Fruit fly (Drosophila melanogaster) whole organism, embryonic: ENCODE results near the gene CG12310.

ENCODE experiments used
- Aef1 ChIP-seq: fragments of 200-800 bp; sonication (Bioruptor generic); IDR thresholded peaks from 3 replicates; pipeline ENCODE4 v1.3.6; 2022; ENCODE audit warnings: missing biosample characterization, missing genetic modification characterization
- Atf-2 ChIP-seq: fragments of 200-800 bp; sonication (Bioruptor generic); optimal IDR thresholded peaks from 2 replicates; lab custom pipeline; 2016; ENCODE audit warnings: missing biosample characterization, missing genetic modification characterization
- Atf6 ChIP-seq: fragments of 200-800 bp; sonication (Bioruptor generic); IDR thresholded peaks from 2 replicates; pipeline ENCODE4 v1.3.6; 2022; ENCODE audit warnings: missing biosample characterization, missing genetic modification characterization
- CG10462 ChIP-seq: fragments of 200-800 bp; sonication (Bioruptor generic); optimal IDR thresholded peaks from 2 replicates; lab custom pipeline; 2016; ENCODE audit warnings: missing biosample characterization, missing genetic modification characterization
- CG10959 ChIP-seq: fragments of 200-800 bp; sonication (Bioruptor generic); IDR thresholded peaks from 2 replicates; pipeline ENCODE4 v1.3.6; 2022; ENCODE audit warnings: missing biosample characterization, missing genetic modification characterization
- CG13287 ChIP-seq: fragments of 200-800 bp; sonication (Bioruptor generic); IDR thresholded peaks from 2 replicates; pipeline ENCODE4 v1.3.6; 2022; ENCODE audit warnings: missing biosample characterization, missing genetic modification characterization; ENCODE audit not compliant: partially characterized antibody
- CG14441 ChIP-seq: fragments of 200-800 bp; sonication (Bioruptor generic); IDR thresholded peaks from 2 replicates; pipeline ENCODE4 v1.3.6; 2022; ENCODE audit warnings: missing biosample characterization, missing genetic modification characterization
- CG15514 ChIP-seq: fragments of 200-800 bp; sonication (Bioruptor generic); optimal IDR thresholded peaks from 3 replicates; lab custom pipeline; 2017; ENCODE audit warnings: missing biosample characterization, missing genetic modification characterization, mild to moderate bottlenecking, moderate library complexity, missing genetic modification reagents
- CG16863 ChIP-seq: fragments of 200-800 bp; sonication (Bioruptor generic); optimal IDR thresholded peaks from 3 replicates; lab custom pipeline; 2016; ENCODE audit warnings: missing biosample characterization, missing genetic modification characterization
- CG17802 ChIP-seq: fragments of 200-800 bp; sonication (Bioruptor generic); optimal IDR thresholded peaks from 2 replicates; lab custom pipeline; 2018; ENCODE audit warnings: missing biosample characterization, mild to moderate bottlenecking, missing genetic modification characterization, moderate library complexity
- CG31224 ChIP-seq: fragments of 200-800 bp; sonication (Bioruptor generic); IDR thresholded peaks from 2 replicates; pipeline ENCODE4 v1.3.6; 2022; ENCODE audit warnings: missing biosample characterization, missing genetic modification characterization
- CG3407 ChIP-seq: fragments of 200-800 bp; sonication (Bioruptor generic); optimal IDR thresholded peaks from 2 replicates; lab custom pipeline; 2018; ENCODE audit warnings: missing biosample characterization, mild to moderate bottlenecking, missing genetic modification characterization
- CG34376 ChIP-seq: fragments of 200-800 bp; sonication (Bioruptor generic); optimal IDR thresholded peaks from 2 replicates; lab custom pipeline; 2018; ENCODE audit warnings: missing biosample characterization, mild to moderate bottlenecking, missing genetic modification characterization
- CG42726 ChIP-seq: fragments of 200-800 bp; sonication (Bioruptor generic); IDR thresholded peaks from 2 replicates; pipeline ENCODE4 v1.3.6; 2022; ENCODE audit warnings: missing biosample characterization, missing genetic modification characterization; ENCODE audit not compliant: partially characterized antibody
- CG4820 ChIP-seq: fragments of 200-800 bp; sonication (Bioruptor generic); optimal IDR thresholded peaks from 3 replicates; lab custom pipeline; 2016; ENCODE audit warnings: missing biosample characterization, missing genetic modification characterization
- CG4854 ChIP-seq: fragments of 200-800 bp; sonication (Bioruptor generic); optimal IDR thresholded peaks from 2 replicates; lab custom pipeline; 2016; ENCODE audit warnings: missing biosample characterization, missing genetic modification characterization, inconsistent platforms
- CG6654 ChIP-seq: fragments of 200-800 bp; sonication (Bioruptor generic); optimal IDR thresholded peaks from 2 replicates; lab custom pipeline; 2017; ENCODE audit warnings: missing biosample characterization, mild to moderate bottlenecking, missing genetic modification characterization
- CG7839 ChIP-seq: fragments of 200-800 bp; sonication (Bioruptor generic); optimal IDR thresholded peaks from 3 replicates; lab custom pipeline; 2018; ENCODE audit warnings: missing biosample characterization, mild to moderate bottlenecking, missing genetic modification characterization, moderate library complexity
- CG9932 ChIP-seq: fragments of 200-800 bp; sonication (Bioruptor generic); IDR thresholded peaks from 2 replicates; pipeline ENCODE4 v1.3.6; 2022; ENCODE audit warnings: missing biosample characterization, missing genetic modification characterization
- CTCF ChIP-seq: fragments of 200-800 bp; sonication (Bioruptor generic); optimal IDR thresholded peaks from 2 replicates; lab custom pipeline; 2017; ENCODE audit warnings: missing biosample characterization, mild to moderate bottlenecking, missing genetic modification characterization, moderate library complexity
- Chrac-16 ChIP-seq: fragments of 200-800 bp; sonication (Bioruptor generic); optimal IDR thresholded peaks from 3 replicates; lab custom pipeline; 2016; ENCODE audit warnings: missing biosample characterization, missing genetic modification characterization
- Dad ChIP-seq: fragments of 200-800 bp; sonication (Bioruptor generic); optimal IDR thresholded peaks from 3 replicates; lab custom pipeline; 2016; ENCODE audit warnings: missing biosample characterization, missing genetic modification characterization
- Hey ChIP-seq: fragments of 200-800 bp; sonication (Bioruptor generic); optimal IDR thresholded peaks from 3 replicates; lab custom pipeline; 2018; ENCODE audit warnings: missing biosample characterization, mild to moderate bottlenecking, missing genetic modification characterization
- Hr39 ChIP-seq: fragments of >200 bp; optimal IDR thresholded peaks from 2 replicates; lab custom pipeline; 2017
- MBD-R2 ChIP-seq: fragments of 200-800 bp; sonication (Bioruptor generic); IDR thresholded peaks from 2 replicates; pipeline ENCODE4 v1.3.6; 2022; ENCODE audit warnings: missing biosample characterization, missing genetic modification characterization
- Mad ChIP-seq: fragments of 200-800 bp; sonication (Bioruptor generic); optimal IDR thresholded peaks from 2 replicates; lab custom pipeline; 2016; ENCODE audit warnings: missing biosample characterization, missing genetic modification characterization
- Max ChIP-seq: fragments of 200-800 bp; sonication (Bioruptor generic); optimal IDR thresholded peaks from 2 replicates; lab custom pipeline; 2016; ENCODE audit warnings: missing biosample characterization, mild to moderate bottlenecking, missing genetic modification characterization
- Oli ChIP-seq: fragments of 200-800 bp; sonication (Bioruptor generic); optimal IDR thresholded peaks from 2 replicates; lab custom pipeline; 2018; ENCODE audit warnings: missing biosample characterization, mild to moderate bottlenecking, missing genetic modification characterization, moderate library complexity
- Pdp1 ChIP-seq, 2 experiments: fragments of 200-800 bp; sonication (Bioruptor generic); optimal IDR thresholded peaks; 3 replicates each; lab custom pipeline; 2016; ENCODE audit warnings: missing biosample characterization in 2 of 2, missing genetic modification characterization in 2 of 2, mild to moderate bottlenecking in 1 of 2, moderate library complexity in 1 of 2
- Ptx1 ChIP-seq: fragments of 200-800 bp; sonication (Bioruptor generic); IDR thresholded peaks from 2 replicates; pipeline ENCODE4 v1.3.6; 2022; ENCODE audit warnings: missing biosample characterization, missing genetic modification characterization
- Rfx ChIP-seq: fragments of 200-800 bp; sonication (Bioruptor generic); IDR thresholded peaks from 2 replicates; pipeline ENCODE4 v1.3.6; 2022; ENCODE audit warnings: missing biosample characterization, missing genetic modification characterization
- ab ChIP-seq: fragments of 200-800 bp; sonication (Bioruptor generic); optimal IDR thresholded peaks from 2 replicates; lab custom pipeline; 2016; ENCODE audit warnings: missing biosample characterization, missing genetic modification characterization
- cato ChIP-seq: fragments of 200-800 bp; sonication (Bioruptor generic); optimal IDR thresholded peaks from 2 replicates; lab custom pipeline; 2016; ENCODE audit warnings: missing biosample characterization, missing genetic modification characterization, borderline replicate concordance
- caup ChIP-seq: fragments of 200-800 bp; sonication (Bioruptor generic); optimal IDR thresholded peaks from 3 replicates; lab custom pipeline; 2017; ENCODE audit warnings: missing biosample characterization, mild to moderate bottlenecking, missing genetic modification characterization, moderate library complexity; ENCODE audit not compliant: severe bottlenecking
- croc ChIP-seq: fragments of 200-800 bp; sonication (Bioruptor generic); conservative IDR thresholded peaks from 3 replicates; pipeline ENCODE4 v1.3.6; 2022; ENCODE audit warnings: missing biosample characterization, missing genetic modification characterization
- eve ChIP-seq, 2 experiments: fragments of >200 bp; optimal IDR thresholded peaks; 2 replicates each; lab custom pipeline; 2017; ENCODE audit warnings: missing biosample characterization in 2 of 2, missing genetic modification characterization in 2 of 2
- fd64A ChIP-seq: fragments of 200-800 bp; sonication (Bioruptor generic); optimal IDR thresholded peaks from 3 replicates; lab custom pipeline; 2018; ENCODE audit warnings: missing biosample characterization, mild to moderate bottlenecking, missing genetic modification characterization
- fu2 ChIP-seq: fragments of 200-800 bp; sonication (Bioruptor generic); optimal IDR thresholded peaks from 2 replicates; lab custom pipeline; 2016; ENCODE audit warnings: missing biosample characterization, missing genetic modification characterization
- hbn ChIP-seq: fragments of 200-800 bp; sonication (Bioruptor generic); IDR thresholded peaks from 2 replicates; pipeline ENCODE4 v1.3.6; 2022; ENCODE audit warnings: missing biosample characterization, missing genetic modification characterization; ENCODE audit not compliant: partially characterized antibody
- maf-S ChIP-seq: fragments of 200-800 bp; sonication (Bioruptor generic); optimal IDR thresholded peaks from 2 replicates; lab custom pipeline; 2016; ENCODE audit warnings: missing biosample characterization, missing genetic modification characterization
- mam ChIP-seq: fragments of 200-800 bp; sonication (Bioruptor generic); optimal IDR thresholded peaks from 3 replicates; lab custom pipeline; 2016; ENCODE audit warnings: missing biosample characterization, missing genetic modification characterization
- org-1 ChIP-seq: fragments of 200-800 bp; sonication (Bioruptor generic); optimal IDR thresholded peaks from 2 replicates; lab custom pipeline; 2017; ENCODE audit warnings: missing biosample characterization, missing genetic modification characterization
- phol ChIP-seq: fragments of 200-800 bp; sonication (Bioruptor generic); optimal IDR thresholded peaks from 3 replicates; lab custom pipeline; 2018; ENCODE audit warnings: missing biosample characterization, mild to moderate bottlenecking, missing genetic modification characterization, moderate library complexity
- repo ChIP-seq: fragments of 200-800 bp; sonication (Bioruptor generic); optimal IDR thresholded peaks from 2 replicates; lab custom pipeline; 2016; ENCODE audit warnings: missing biosample characterization, missing genetic modification characterization
- ro ChIP-seq: fragments of 200-800 bp; sonication (Bioruptor generic); IDR thresholded peaks from 2 replicates; pipeline ENCODE4 v1.3.6; 2022; ENCODE audit warnings: missing biosample characterization, missing genetic modification characterization
- salm ChIP-seq: fragments of 200-800 bp; sonication (Bioruptor generic); optimal IDR thresholded peaks from 2 replicates; lab custom pipeline; 2018; ENCODE audit warnings: missing biosample characterization, mild to moderate bottlenecking, missing genetic modification characterization
- sens-2 ChIP-seq: fragments of 200-800 bp; sonication (Bioruptor generic); IDR thresholded peaks from 2 replicates; pipeline ENCODE4 v1.3.6; 2022; ENCODE audit warnings: missing biosample characterization, missing genetic modification characterization
- sima ChIP-seq: fragments of 200-800 bp; sonication (Bioruptor generic); optimal IDR thresholded peaks from 2 replicates; lab custom pipeline; 2016; ENCODE audit warnings: missing biosample characterization, missing genetic modification characterization
- stc ChIP-seq: fragments of 200-800 bp; sonication (Bioruptor generic); IDR thresholded peaks from 2 replicates; pipeline ENCODE4 v1.3.6; 2022; ENCODE audit warnings: missing biosample characterization, missing genetic modification characterization
- ttk ChIP-seq: fragments of 200-800 bp; sonication (Bioruptor generic); IDR thresholded peaks from 2 replicates; pipeline ENCODE4 v2.1.2; 2022; ENCODE audit warnings: missing biosample characterization, missing genetic modification characterization
- twi ChIP-seq: fragments of 200-800 bp; optimal IDR thresholded peaks from 2 replicates; lab custom pipeline; 2019; ENCODE audit warnings: missing biosample characterization, mild to moderate bottlenecking, missing genetic modification characterization, moderate library complexity
- tx ChIP-seq: fragments of 200-800 bp; sonication (Bioruptor generic); optimal IDR thresholded peaks from 2 replicates; lab custom pipeline; 2016; ENCODE audit warnings: missing biosample characterization, missing genetic modification characterization

CG12310 gene

dm6 chr3L:15094589-15095288, 44.1 kb upstream of the CG12310 start, which contains the start of the genes sstn, Plp and GlyRS (continued):
- peak; percentile 50 for TF ChIP-seq CG13287 (GFP tag; lab: Robert Waterston, UW)
- TF ChIP-seq fd64A (GFP tag; lab: Kevin White, UChicago): no peak
- TF ChIP-seq repo (GFP tag; lab: Kevin White, UChicago): no peak
- no peak for TF ChIP-seq sens-2 (GFP tag; lab: Robert Waterston, UW)
- no peak for TF ChIP-seq Atf6 (GFP tag; lab: Robert Waterston, UW)
- TF ChIP-seq MBD-R2 (GFP tag; lab: Robert Waterston, UW): peak; percentile 47; the same call in 1 of the 2 replicates
- no peak for TF ChIP-seq sima (GFP tag; lab: Kevin White, UChicago)
- no peak for TF ChIP-seq cato
- TF ChIP-seq Mad (GFP tag; lab: Kevin White, UChicago): no peak
- TF ChIP-seq CG10462 (GFP tag; lab: Kevin White, UChicago): no peak
- TF ChIP-seq Atf-2: no peak
- TF ChIP-seq fu2 (GFP tag; lab: Kevin White, UChicago): no peak
- TF ChIP-seq Hey (tag; lab: Kevin White, UChicago): no peak
- TF ChIP-seq Aef1 (GFP tag; lab: Robert Waterston, UW): no peak
- TF ChIP-seq stc: no peak
- TF ChIP-seq CG42726 (GFP tag; lab: Robert Waterston, UW): no peak
- TF ChIP-seq CG4820 (GFP tag; lab: Kevin White, UChicago): peak; percentile 28
- TF ChIP-seq Hr39 (lab: Kevin White, UChicago): no peak
- no peak for TF ChIP-seq CG6654
- no peak for TF ChIP-seq caup (GFP tag; lab: Kevin White, UChicago)
- TF ChIP-seq Rfx (GFP tag; lab: Robert Waterston, UW): 0 out of 2 replicates have a peak, but pooled peaks have one; percentile 24
- TF ChIP-seq Oli (tag; lab: Kevin White, UChicago): peak; percentile 35
- TF ChIP-seq phol (tag; lab: Kevin White, UChicago): peak; percentile 61
- no peak for TF ChIP-seq salm (tag; lab: Kevin White, UChicago)
- peak; percentile 38 for TF ChIP-seq Chrac-16 (GFP tag; lab: Kevin White, UChicago)
- TF ChIP-seq hbn: peak; percentile 43; the same call in 1 of the 2 replicates
- TF ChIP-seq Pdp1 (GFP tag; optimal IDR thresholded peaks at IDR 0.05; lab: Kevin White, UChicago): peak in 1 of 2 experiments; percentile 39
- no peak for TF ChIP-seq eve (GFP tag; optimal IDR thresholded peaks at IDR 0.05; lab: Kevin White, UChicago)
- TF ChIP-seq CG9932 (GFP tag; lab: Robert Waterston, UW): no peak
- TF ChIP-seq tx (GFP tag; lab: Kevin White, UChicago): no peak
- TF ChIP-seq Ptx1: no peak
- TF ChIP-seq CG7839 (tag; lab: Kevin White, UChicago): peak; percentile 57
- no peak for TF ChIP-seq CG10959 (GFP tag; lab: Robert Waterston, UW)
- no peak for TF ChIP-seq ab (GFP tag; lab: Kevin White, UChicago)
- TF ChIP-seq Max (GFP tag; lab: Kevin White, UChicago): peak; percentile 50
- TF ChIP-seq twi: peak; percentile 26
- no peak for TF ChIP-seq CG34376 (GFP tag; lab: Kevin White, UChicago)
- TF ChIP-seq CG14441: no peak
- peak; percentile 40 for TF ChIP-seq CG15514 (GFP tag; lab: Kevin White, UChicago)
- no peak for TF ChIP-seq CG31224
- no peak for TF ChIP-seq CTCF (GFP tag; lab: Kevin White, UChicago)
- no peak for TF ChIP-seq ro
- no peak for TF ChIP-seq org-1 (GFP tag; lab: Kevin White, UChicago)
- TF ChIP-seq croc (GFP tag; lab: Robert Waterston, UW): no peak
- no peak for TF ChIP-seq ttk
- TF ChIP-seq CG4854 (GFP tag; lab: Kevin White, UChicago): no peak
- no peak for TF ChIP-seq mam
- TF ChIP-seq CG16863: no peak
- TF ChIP-seq Dad: no peak
- TF ChIP-seq maf-S (GFP tag; lab: Kevin White, UChicago): no peak
- peak; percentile 28 for TF ChIP-seq CG3407 (GFP tag; lab: Kevin White, UChicago)
- TF ChIP-seq CG17802: no peak
